Worm (Caenorhabditis elegans): Measurements from ENCODE around the gene par-2.

- TF ChIP-seq lir-3 (tag; optimal IDR thresholded peaks at IDR 0.05): no peak
- no peak for TF ChIP-seq mdl-1 (tag; optimal IDR thresholded peaks at IDR 0.05)
- TF ChIP-seq ztf-11 (tag; optimal IDR thresholded peaks at IDR 0.05): no peak
- no peak for TF ChIP-seq pha-4 (GFP tag; IDR thresholded peaks at IDR 0.05)
- no peak for TF ChIP-seq pha-4 (tag; optimal IDR thresholded peaks at IDR 0.05)
- no peak for TF ChIP-seq fos-1 (tag; optimal IDR thresholded peaks at IDR 0.05)
- no peak for TF ChIP-seq nhr-76 (tag; optimal IDR thresholded peaks at IDR 0.05)
- TF ChIP-seq aly-2 (tag; optimal IDR thresholded peaks at IDR 0.05): no peak
Measured at ce11 chrIII:1115793-1116516, 34.8 kb downstream of the par-2 start, which contains the start of the genes F58B6.1 and acsd-1.
